Fruit fly (Drosophila melanogaster) whole organism, adult: Measurements from ENCODE around the gene I-2.
A peak's percentile ranks its signal among the peaks of the same experiment; 100 is the strongest.

Experiments
- CG11617 ChIP-seq: fragments of 200-800 bp; sonication (Bioruptor generic); optimal IDR thresholded peaks from 2 replicates; lab custom pipeline; 2017; ENCODE audit warnings: mild to moderate bottlenecking, missing biosample characterization, missing genetic modification reagents, missing genetic modification characterization
- CG12768 ChIP-seq: fragments of 200-800 bp; sonication (Bioruptor generic); optimal IDR thresholded peaks from 2 replicates; lab custom pipeline; 2017; ENCODE audit warnings: missing biosample characterization, missing genetic modification characterization, mild to moderate bottlenecking, moderate library complexity, missing genetic modification reagents
- CG14711 ChIP-seq: fragments of 200-800 bp; sonication (Bioruptor generic); optimal IDR thresholded peaks from 2 replicates; lab custom pipeline; 2018; ENCODE audit warnings: missing biosample characterization, mild to moderate bottlenecking, missing genetic modification characterization, moderate library complexity
- CG1620 ChIP-seq: fragments of 200-800 bp; sonication (Bioruptor generic); optimal IDR thresholded peaks from 2 replicates; lab custom pipeline; 2016; ENCODE audit warnings: missing biosample characterization, missing genetic modification characterization
- CG33017 ChIP-seq: fragments of 200-800 bp; sonication (Bioruptor generic); optimal IDR thresholded peaks from 2 replicates; lab custom pipeline; 2018; ENCODE audit warnings: missing biosample characterization, mild to moderate bottlenecking, missing genetic modification characterization, moderate library complexity
- CG5204 ChIP-seq: fragments of 200-800 bp; sonication (Bioruptor generic); optimal IDR thresholded peaks from 2 replicates; lab custom pipeline; 2016; ENCODE audit warnings: missing biosample characterization, missing genetic modification characterization
- CG7045 ChIP-seq: fragments of 200-800 bp; sonication (Bioruptor generic); optimal IDR thresholded peaks from 2 replicates; lab custom pipeline; 2017; ENCODE audit warnings: missing biosample characterization, mild to moderate bottlenecking, missing genetic modification characterization
- CG7101 ChIP-seq: fragments of 200-800 bp; sonication (Bioruptor generic); optimal IDR thresholded peaks from 2 replicates; lab custom pipeline; 2018; ENCODE audit warnings: missing biosample characterization, mild to moderate bottlenecking, missing genetic modification characterization, moderate library complexity
- Clk ChIP-seq: fragments of 200-800 bp; sonication (Bioruptor generic); optimal IDR thresholded peaks from 2 replicates; lab custom pipeline; 2017; ENCODE audit warnings: missing biosample characterization, missing genetic modification characterization
- Crg-1 ChIP-seq: fragments of 200-800 bp; sonication (Bioruptor generic); optimal IDR thresholded peaks from 2 replicates; lab custom pipeline; 2016; ENCODE audit warnings: missing biosample characterization, missing genetic modification characterization
- Hr96 ChIP-seq: fragments of 200-800 bp; sonication (Bioruptor generic); optimal IDR thresholded peaks from 2 replicates; lab custom pipeline; 2016; ENCODE audit warnings: missing biosample characterization, missing genetic modification characterization
- Mnt ChIP-seq: fragments of 200-800 bp; sonication (Bioruptor generic); optimal IDR thresholded peaks from 2 replicates; lab custom pipeline; 2016; ENCODE audit warnings: missing biosample characterization, mild to moderate bottlenecking, missing genetic modification characterization
- bab1 ChIP-seq: fragments of 200-800 bp; sonication (Bioruptor generic); optimal IDR thresholded peaks from 3 replicates; lab custom pipeline; 2019; ENCODE audit warnings: missing biosample characterization, mild to moderate bottlenecking, missing genetic modification characterization, moderate library complexity
- cic ChIP-seq: fragments of 200-800 bp; sonication (Bioruptor generic); optimal IDR thresholded peaks from 2 replicates; lab custom pipeline; 2017; ENCODE audit warnings: missing biosample characterization, mild to moderate bottlenecking, missing genetic modification characterization, moderate library complexity
- cnc ChIP-seq, 2 experiments: fragments of >200 bp; optimal IDR thresholded peaks; 2 replicates each; lab custom pipeline; 2017
- kay ChIP-seq: fragments of 200-800 bp; sonication (Bioruptor generic); peaks from one replicate; lab custom pipeline; 2016; ENCODE audit warnings: missing biosample characterization, missing genetic modification characterization, borderline replicate concordance
- ovo ChIP-seq: fragments of 200-800 bp; sonication (Bioruptor generic); optimal IDR thresholded peaks from 2 replicates; lab custom pipeline; 2016; ENCODE audit warnings: missing biosample characterization, missing genetic modification characterization
- pad ChIP-seq: fragments of 200-800 bp; sonication (Bioruptor generic); optimal IDR thresholded peaks from 3 replicates; lab custom pipeline; 2017; ENCODE audit warnings: missing biosample characterization, missing genetic modification characterization, mild to moderate bottlenecking, moderate library complexity, missing genetic modification reagents
- tj ChIP-seq: fragments of 200-800 bp; sonication (Bioruptor generic); optimal IDR thresholded peaks from 3 replicates; lab custom pipeline; 2017; ENCODE audit warnings: missing biosample characterization, mild to moderate bottlenecking, missing genetic modification characterization, moderate library complexity
- toe ChIP-seq: fragments of 200-800 bp; sonication (Bioruptor generic); optimal IDR thresholded peaks from 2 replicates; lab custom pipeline; 2016; ENCODE audit warnings: missing biosample characterization, missing genetic modification characterization

Gene I-2

dm6 chr3L:9856430-9857218, 20.0 kb upstream of the I-2 start:
- TF ChIP-seq bab1 (peak; percentile 64), CG33017 (no peak), CG5204 (GFP tag; lab: Kevin White, UChicago) (no peak), CG14711 (tag; lab: Kevin White, UChicago) (peak; percentile 30), CG1620 (GFP tag; lab: Kevin White, UChicago) (no peak), CG7101 (tag; lab: Kevin White, UChicago) (peak; percentile 36), cnc (optimal IDR thresholded peaks at IDR 0.05; lab: Kevin White, UChicago) (no peak)

dm6 chr3L:9855784-9856426, 19.3 kb upstream of the I-2 start:
- peak; percentile 46 for TF ChIP-seq Clk
- TF ChIP-seq CG7101 (tag; lab: Kevin White, UChicago), result peak; percentile 82
- TF ChIP-seq Hr96 (GFP tag; lab: Kevin White, UChicago), result peak; percentile 80
- peak; percentile 26 for TF ChIP-seq toe (GFP tag; lab: Kevin White, UChicago)
- TF ChIP-seq Mnt (GFP tag; lab: Kevin White, UChicago), result peak; percentile 26
- TF ChIP-seq CG5204 (GFP tag; lab: Kevin White, UChicago), result no peak
- TF ChIP-seq tj (GFP tag; lab: Kevin White, UChicago), result peak; percentile 38
- TF ChIP-seq CG1620 (GFP tag; lab: Kevin White, UChicago), result peak; percentile 28
- TF ChIP-seq CG7045, result peak; percentile 66
- peak; percentile 60 for TF ChIP-seq CG12768 (GFP tag; lab: Kevin White, UChicago)
- TF ChIP-seq cic, result peak; percentile 30
- TF ChIP-seq bab1, result peak; percentile 84
- TF ChIP-seq kay, result no peak
- TF ChIP-seq cnc (optimal IDR thresholded peaks at IDR 0.05; lab: Kevin White, UChicago), result no peak
- peak; percentile 46 for TF ChIP-seq pad (GFP tag; lab: Kevin White, UChicago)
- no peak for TF ChIP-seq ovo (GFP tag; lab: Kevin White, UChicago)
- TF ChIP-seq CG14711 (tag; lab: Kevin White, UChicago), result peak; percentile 69
- TF ChIP-seq CG11617 (GFP tag; lab: Kevin White, UChicago), result peak; percentile 40
- peak; percentile 41 for TF ChIP-seq Crg-1 (GFP tag; lab: Kevin White, UChicago)
- peak; percentile 72 for TF ChIP-seq CG33017

dm6 chr3L:9854583-9855519, 18.2 kb upstream of the I-2 start, which contains the start of gene RasGAP1:
Gene RasGAP1, minus strand, starts transcription at chr3L:9855285.
- TF ChIP-seq Clk, result no peak
- no peak for TF ChIP-seq CG1620 (GFP tag; lab: Kevin White, UChicago)
- TF ChIP-seq CG5204 (GFP tag; lab: Kevin White, UChicago), result no peak
- no peak for TF ChIP-seq CG14711 (tag; lab: Kevin White, UChicago)
- TF ChIP-seq tj (GFP tag; lab: Kevin White, UChicago), result peak; percentile 5
- no peak for TF ChIP-seq ovo (GFP tag; lab: Kevin White, UChicago)
- TF ChIP-seq CG33017, result peak; percentile 27
- TF ChIP-seq CG11617 (GFP tag; lab: Kevin White, UChicago), result peak; percentile 19
- no peak for TF ChIP-seq CG7101 (tag; lab: Kevin White, UChicago)
- peak; percentile 39 for TF ChIP-seq pad (GFP tag; lab: Kevin White, UChicago)
- TF ChIP-seq toe (GFP tag; lab: Kevin White, UChicago), result no peak
- TF ChIP-seq kay, result peak; percentile 80
- TF ChIP-seq Crg-1 (GFP tag; lab: Kevin White, UChicago), result peak; percentile 3
- TF ChIP-seq bab1, result peak; percentile 43
- TF ChIP-seq CG7045, result no peak
- no peak for TF ChIP-seq Hr96 (GFP tag; lab: Kevin White, UChicago)
- no peak for TF ChIP-seq cnc (optimal IDR thresholded peaks at IDR 0.05; lab: Kevin White, UChicago)
- peak; percentile 36 for TF ChIP-seq Mnt (GFP tag; lab: Kevin White, UChicago)
- peak; percentile 46 for TF ChIP-seq cic
- TF ChIP-seq CG12768 (GFP tag; lab: Kevin White, UChicago), result no peak

dm6 chr3L:9853895-9854470, 17.4 kb upstream of the I-2 start:
- TF ChIP-seq cic (peak; percentile 99), CG12768 (GFP tag; lab: Kevin White, UChicago) (no peak), tj (GFP tag; lab: Kevin White, UChicago) (peak; percentile 12), CG14711 (tag; lab: Kevin White, UChicago) (no peak), Mnt (GFP tag; lab: Kevin White, UChicago) (peak; percentile 72), pad (GFP tag; lab: Kevin White, UChicago) (peak; percentile 36)
